Fruit fly (Drosophila melanogaster) whole organism, embryonic: ENCODE data around the gene Cp36.

Experiments used
- CG10366 ChIP-seq: fragments of 200-800 bp; sonication (Bioruptor generic); IDR thresholded peaks from 2 replicates; pipeline ENCODE4 v1.3.6; 2022; ENCODE audit warnings: missing biosample characterization, missing genetic modification characterization
- CG11560 ChIP-seq: fragments of 200-800 bp; sonication (Bioruptor generic); IDR thresholded peaks from 3 replicates; pipeline ENCODE4 v1.3.6; 2022; ENCODE audit warnings: missing biosample characterization, missing genetic modification characterization
- CG12236 ChIP-seq: fragments of 200-800 bp; sonication (Bioruptor generic); optimal IDR thresholded peaks from 2 replicates; lab custom pipeline; 2016; ENCODE audit warnings: missing biosample characterization, missing genetic modification characterization
- CG12659 ChIP-seq: fragments of 200-800 bp; sonication (Bioruptor generic); optimal IDR thresholded peaks from 3 replicates; lab custom pipeline; 2017; ENCODE audit warnings: mild to moderate bottlenecking, missing biosample characterization, missing genetic modification reagents, missing genetic modification characterization
- CG13123 ChIP-seq: fragments of 200-800 bp; sonication (Bioruptor generic); optimal IDR thresholded peaks from 2 replicates; lab custom pipeline; 2016; ENCODE audit warnings: missing biosample characterization, missing genetic modification characterization
- CG15011 ChIP-seq: fragments of 200-800 bp; sonication (Bioruptor generic); optimal IDR thresholded peaks from 3 replicates; lab custom pipeline; 2018; ENCODE audit warnings: missing biosample characterization, mild to moderate bottlenecking, missing genetic modification characterization
- CG1529 ChIP-seq: fragments of 200-800 bp; sonication (Bioruptor generic); optimal IDR thresholded peaks from 3 replicates; lab custom pipeline; 2018; ENCODE audit warnings: missing biosample characterization, missing genetic modification characterization
- CG2120 ChIP-seq: fragments of 200-800 bp; sonication (Bioruptor generic); optimal IDR thresholded peaks from 3 replicates; lab custom pipeline; 2016; ENCODE audit warnings: missing biosample characterization, missing genetic modification characterization
- CG4707 ChIP-seq: fragments of 200-800 bp; sonication (Bioruptor generic); optimal IDR thresholded peaks from 2 replicates; lab custom pipeline; 2018; ENCODE audit warnings: missing biosample characterization, mild to moderate bottlenecking, missing genetic modification characterization, moderate library complexity
- CG5953 ChIP-seq: fragments of 200-800 bp; sonication (Bioruptor generic); IDR thresholded peaks from 2 replicates; pipeline ENCODE4 v1.3.6; 2022; ENCODE audit warnings: missing biosample characterization, missing genetic modification characterization
- CG7271 ChIP-seq: fragments of 200-800 bp; sonication (Bioruptor generic); optimal IDR thresholded peaks from 2 replicates; lab custom pipeline; 2018; ENCODE audit warnings: missing biosample characterization, mild to moderate bottlenecking, missing genetic modification characterization, moderate library complexity
- CG7963 ChIP-seq: fragments of 200-800 bp; sonication (Bioruptor generic); IDR thresholded peaks from 3 replicates; pipeline ENCODE4 v1.3.6; 2022; ENCODE audit warnings: missing biosample characterization, missing genetic modification characterization; ENCODE audit not compliant: partially characterized antibody
- CG8944 ChIP-seq: fragments of 200-800 bp; sonication (Bioruptor generic); optimal IDR thresholded peaks from 3 replicates; lab custom pipeline; 2016; ENCODE audit warnings: missing biosample characterization, missing genetic modification characterization
- CG9876 ChIP-seq: fragments of 200-800 bp; sonication (Bioruptor generic); optimal IDR thresholded peaks from 2 replicates; lab custom pipeline; 2016; ENCODE audit warnings: missing biosample characterization, missing genetic modification characterization
- CG9932 ChIP-seq: fragments of 200-800 bp; sonication (Bioruptor generic); IDR thresholded peaks from 2 replicates; pipeline ENCODE4 v1.3.6; 2022; ENCODE audit warnings: missing biosample characterization, missing genetic modification characterization
- CTCF ChIP-seq: fragments of 200-800 bp; sonication (Bioruptor generic); optimal IDR thresholded peaks from 2 replicates; lab custom pipeline; 2017; ENCODE audit warnings: missing biosample characterization, mild to moderate bottlenecking, missing genetic modification characterization, moderate library complexity
- Elba2 ChIP-seq: fragments of 200-800 bp; sonication (Bioruptor generic); optimal IDR thresholded peaks from 3 replicates; lab custom pipeline; 2016; ENCODE audit warnings: missing biosample characterization, missing genetic modification characterization
- Hey ChIP-seq: fragments of 200-800 bp; sonication (Bioruptor generic); optimal IDR thresholded peaks from 3 replicates; lab custom pipeline; 2018; ENCODE audit warnings: missing biosample characterization, mild to moderate bottlenecking, missing genetic modification characterization
- HmgZ ChIP-seq: fragments of 200-800 bp; sonication (Bioruptor generic); optimal IDR thresholded peaks from 2 replicates; lab custom pipeline; 2018; ENCODE audit warnings: missing biosample characterization, mild to moderate bottlenecking, missing genetic modification characterization
- Lim3 ChIP-seq: fragments of 200-800 bp; sonication (Bioruptor generic); IDR thresholded peaks from 2 replicates; pipeline ENCODE4 v1.3.6; 2022; ENCODE audit warnings: missing biosample characterization, missing genetic modification characterization
- Med ChIP-seq: fragments of 200-800 bp; sonication (Bioruptor generic); peaks from one replicate; lab custom pipeline; 2016; ENCODE audit warnings: missing biosample characterization, missing genetic modification characterization, mild to moderate bottlenecking, inconsistent platforms, moderate library complexity
- Mes4 ChIP-seq: fragments of 200-800 bp; sonication (Bioruptor generic); optimal IDR thresholded peaks from 2 replicates; lab custom pipeline; 2016; ENCODE audit warnings: missing biosample characterization, missing genetic modification characterization
- Myb ChIP-seq: fragments of 200-800 bp; sonication (Bioruptor generic); optimal IDR thresholded peaks from 2 replicates; lab custom pipeline; 2016; ENCODE audit warnings: missing biosample characterization, missing genetic modification characterization
- Sox102F ChIP-seq: fragments of 200-800 bp; sonication (Bioruptor generic); optimal IDR thresholded peaks from 2 replicates; lab custom pipeline; 2018; ENCODE audit warnings: missing biosample characterization, mild to moderate bottlenecking, missing genetic modification characterization, moderate library complexity
- ap ChIP-seq: fragments of 200-800 bp; sonication (Bioruptor generic); IDR thresholded peaks from 2 replicates; pipeline ENCODE4 v1.3.6; 2022; ENCODE audit warnings: missing biosample characterization, missing genetic modification characterization
- bbx ChIP-seq: fragments of 200-800 bp; sonication (Bioruptor generic); IDR thresholded peaks from 2 replicates; pipeline ENCODE4 v1.3.6; 2022; ENCODE audit warnings: missing biosample characterization, missing genetic modification characterization; ENCODE audit not compliant: partially characterized antibody
- crol ChIP-seq: fragments of 200-800 bp; sonication (Bioruptor generic); IDR thresholded peaks from 2 replicates; pipeline ENCODE4 v1.3.6; 2022; ENCODE audit warnings: missing biosample characterization, missing genetic modification characterization
- cwo ChIP-seq: fragments of 200-800 bp; sonication (Bioruptor generic); optimal IDR thresholded peaks from 3 replicates; lab custom pipeline; 2017; ENCODE audit warnings: missing biosample characterization, missing genetic modification characterization, mild to moderate bottlenecking, moderate library complexity, missing genetic modification reagents
- exex ChIP-seq: fragments of 200-800 bp; sonication (Bioruptor generic); optimal IDR thresholded peaks from 4 replicates; lab custom pipeline; 2018; ENCODE audit warnings: missing biosample characterization, mild to moderate bottlenecking, missing genetic modification characterization, moderate library complexity
- gem ChIP-seq: fragments of 200-800 bp; sonication (Bioruptor generic); optimal IDR thresholded peaks from 2 replicates; lab custom pipeline; 2019; ENCODE audit warnings: missing biosample characterization, mild to moderate bottlenecking, missing genetic modification characterization, moderate library complexity
- grn ChIP-seq: fragments of 200-800 bp; sonication (Bioruptor generic); optimal IDR thresholded peaks from 3 replicates; lab custom pipeline; 2017; ENCODE audit warnings: missing biosample characterization, missing genetic modification characterization
- hkb ChIP-seq, 2 experiments: fragments of 200-800 bp in 1 of 2; fragments of >200 bp in 1 of 2; sonication (Bioruptor generic) in 1 of 2; IDR thresholded peaks in 1 of 2; optimal IDR thresholded peaks in 1 of 2; 2 replicates each; pipeline versions ENCODE4 v1.3.6 to Lab custom; 2017 to 2022; ENCODE audit warnings: missing biosample characterization in 1 of 2, missing genetic modification characterization in 1 of 2
- kay ChIP-seq: fragments of 200-800 bp; sonication (Bioruptor generic); optimal IDR thresholded peaks from 2 replicates; lab custom pipeline; 2016; ENCODE audit warnings: missing biosample characterization, missing genetic modification characterization
- lmd ChIP-seq: fragments of 200-800 bp; sonication (Bioruptor generic); IDR thresholded peaks from 2 replicates; pipeline ENCODE4 v1.3.6; 2022; ENCODE audit warnings: missing biosample characterization, missing genetic modification characterization
- mirr ChIP-seq: fragments of 200-800 bp; sonication (Bioruptor generic); optimal IDR thresholded peaks from 3 replicates; lab custom pipeline; 2018; ENCODE audit warnings: missing biosample characterization, mild to moderate bottlenecking, missing genetic modification characterization
- nerfin-2 ChIP-seq: fragments of 200-800 bp; sonication (Bioruptor generic); IDR thresholded peaks from 2 replicates; pipeline ENCODE4 v1.3.6; 2022; ENCODE audit warnings: missing biosample characterization, missing genetic modification characterization; ENCODE audit not compliant: partially characterized antibody
- p53 ChIP-seq: fragments of 200-800 bp; sonication (Bioruptor generic); optimal IDR thresholded peaks from 2 replicates; lab custom pipeline; 2016; ENCODE audit warnings: missing biosample characterization, missing genetic modification characterization
- pan ChIP-seq, 4 experiments: fragments of >200 bp in 3 of 4; fragments of 200-800 bp in 1 of 4; sonication (Bioruptor generic) in 1 of 4; optimal IDR thresholded peaks in 3 of 4; IDR thresholded peaks in 1 of 4; 2 replicates each; pipeline versions ENCODE4 v1.3.6 to Lab custom; 2017 to 2022; ENCODE audit warnings: missing biosample characterization in 2 of 4, missing genetic modification characterization in 2 of 4, mixed read lengths in 1 of 4
- row ChIP-seq: fragments of 200-800 bp; sonication (Bioruptor generic); IDR thresholded peaks from 3 replicates; pipeline ENCODE4 v1.3.6; 2022; ENCODE audit warnings: missing biosample characterization, missing genetic modification characterization
- sd ChIP-seq: fragments of 200-800 bp; sonication (Bioruptor generic); optimal IDR thresholded peaks from 3 replicates; lab custom pipeline; 2018; ENCODE audit warnings: missing biosample characterization, mild to moderate bottlenecking, missing genetic modification characterization, moderate library complexity
- sug ChIP-seq: fragments of 200-800 bp; optimal IDR thresholded peaks from 2 replicates; lab custom pipeline; 2019; ENCODE audit warnings: missing biosample characterization, mild to moderate bottlenecking, missing genetic modification characterization, moderate library complexity
- tin ChIP-seq: fragments of 200-800 bp; sonication (Bioruptor generic); optimal IDR thresholded peaks from 3 replicates; lab custom pipeline; 2016; ENCODE audit warnings: missing biosample characterization, missing genetic modification characterization
- trh ChIP-seq: fragments of 200-800 bp; sonication (Bioruptor generic); optimal IDR thresholded peaks from 2 replicates; lab custom pipeline; 2016; ENCODE audit warnings: missing biosample characterization, missing genetic modification characterization
- tx ChIP-seq: fragments of 200-800 bp; sonication (Bioruptor generic); optimal IDR thresholded peaks from 2 replicates; lab custom pipeline; 2016; ENCODE audit warnings: missing biosample characterization, missing genetic modification characterization
- unc-4 ChIP-seq: fragments of 200-800 bp; sonication (Bioruptor generic); IDR thresholded peaks from 2 replicates; pipeline ENCODE4 v1.3.6; 2022; ENCODE audit warnings: missing biosample characterization, missing genetic modification characterization; ENCODE audit not compliant: partially characterized antibody
- vnd ChIP-seq: fragments of 200-800 bp; sonication (Bioruptor generic); IDR thresholded peaks from 3 replicates; pipeline ENCODE4 v1.3.6; 2022; ENCODE audit warnings: missing biosample characterization, missing genetic modification characterization; ENCODE audit not compliant: partially characterized antibody
- wek ChIP-seq: fragments of 200-800 bp; sonication (Bioruptor generic); optimal IDR thresholded peaks from 3 replicates; lab custom pipeline; 2018; ENCODE audit warnings: missing biosample characterization, mild to moderate bottlenecking, missing genetic modification characterization, moderate library complexity

Gene Cp36

dm6 chrX:8496362-8496761 lies 17.2 kb downstream of the Cp36 start (continued):
- peak; percentile 31 for TF ChIP-seq sd (tag; lab: Kevin White, UChicago)

DNA sequence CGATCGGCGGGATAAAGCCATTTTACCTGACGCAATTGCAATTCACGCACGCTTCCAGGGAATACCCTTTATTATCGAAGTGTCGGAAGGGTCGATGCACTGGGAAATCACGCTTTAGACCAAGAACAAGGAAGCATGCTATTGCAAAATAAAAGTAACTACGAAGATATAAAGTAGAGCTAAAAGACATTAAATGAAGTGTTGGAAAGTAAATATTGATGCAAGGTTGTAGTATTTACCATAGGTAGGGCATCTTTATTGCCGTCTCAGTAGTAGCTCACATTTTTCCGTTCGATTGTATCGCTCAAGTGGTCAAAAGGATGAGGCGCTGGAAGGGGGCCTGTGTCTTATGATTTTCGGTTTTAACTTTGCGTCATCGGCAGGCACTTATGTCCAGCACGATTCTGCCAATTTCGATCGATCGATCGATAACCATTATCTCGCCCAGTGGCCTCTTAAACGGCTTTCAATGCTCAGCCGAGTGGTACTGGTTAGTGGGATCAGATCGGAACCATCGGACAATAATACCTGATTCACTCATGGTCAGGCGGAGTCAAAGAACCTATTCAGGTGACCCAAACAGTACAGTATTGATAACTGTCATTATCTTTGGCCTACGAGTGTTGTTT lies 18.6 kb downstream of the Cp36 start:
- TF ChIP-seq nerfin-2 (GFP tag; lab: Robert Waterston, UW) (no peak), Elba2 (GFP tag; lab: Kevin White, UChicago) (no peak), CTCF (GFP tag; lab: Kevin White, UChicago) (no peak), CG12659 (no peak), CG9932 (GFP tag; lab: Robert Waterston, UW) (no peak), Lim3 (GFP tag; lab: Robert Waterston, UW) (no peak), tx (GFP tag; lab: Kevin White, UChicago) (no peak), tin (GFP tag; lab: Kevin White, UChicago) (no peak), cwo (GFP tag; lab: Kevin White, UChicago) (peak; percentile 60), grn (GFP tag; lab: Kevin White, UChicago) (peak; percentile 63), mirr (GFP tag; lab: Kevin White, UChicago) (peak; percentile 48), pan (optimal IDR thresholded peaks at IDR 0.05; lab: Kevin White, UChicago) (no peak), pan (GFP tag; optimal IDR thresholded peaks at IDR 0.05 in 1 of 2, IDR thresholded peaks at IDR 0.05 in 1 of 2) (no peak), Med (GFP tag; lab: Kevin White, UChicago) (peak; percentile 40), CG11560 (tag; lab: Robert Waterston, UW) (no peak), CG12236 (GFP tag; lab: Kevin White, UChicago) (no peak), CG7963 (GFP tag; lab: Robert Waterston, UW) (no peak), row (0 out of 3 replicates have a peak, but pooled peaks have one; percentile 11), crol (GFP tag; lab: Robert Waterston, UW) (no peak), CG13123 (no peak), CG15011 (no peak), unc-4 (GFP tag; lab: Robert Waterston, UW) (no peak), CG5953 (GFP tag; lab: Robert Waterston, UW) (no peak), CG2120 (GFP tag; lab: Kevin White, UChicago) (peak; percentile 3), CG4707 (GFP tag; lab: Kevin White, UChicago) (no peak), sug (tag; lab: Kevin White, UChicago) (peak; percentile 12), CG9876 (GFP tag; lab: Kevin White, UChicago) (no peak), CG7271 (no peak), exex (tag; lab: Kevin White, UChicago) (peak; percentile 58), Hey (tag; lab: Kevin White, UChicago) (peak; percentile 11), Myb (no peak)

- TF ChIP-seq Hey (tag; lab: Kevin White, UChicago) (no peak), Mes4 (GFP tag; lab: Kevin White, UChicago) (no peak), HmgZ (no peak), CG1529 (GFP tag; lab: Kevin White, UChicago) (no peak), CG2120 (GFP tag; lab: Kevin White, UChicago) (peak; percentile 29), CG8944 (GFP tag; lab: Kevin White, UChicago) (no peak), kay (GFP tag; lab: Kevin White, UChicago) (no peak), gem (tag; lab: Kevin White, UChicago) (peak; percentile 12), ap (GFP tag; lab: Robert Waterston, UW) (no peak), CG9932 (GFP tag; lab: Robert Waterston, UW) (no peak), CG9876 (GFP tag; lab: Kevin White, UChicago) (no peak), bbx (no peak), wek (GFP tag; lab: Kevin White, UChicago) (no peak), lmd (GFP tag; lab: Robert Waterston, UW) (no peak), Med (GFP tag; lab: Kevin White, UChicago) (peak; percentile 81), trh (GFP tag; lab: Kevin White, UChicago) (no peak), vnd (no peak), hkb (optimal IDR thresholded peaks at IDR 0.05; lab: Kevin White, UChicago) (no peak), hkb (GFP tag; IDR thresholded peaks at IDR 0.05; lab: Robert Waterston, UW) (0 out of 2 replicates have a peak, but pooled peaks have one; percentile 19), p53 (no peak), CG10366 (peak; percentile 25; the same call in 1 of the 2 replicates), Sox102F (GFP tag; lab: Kevin White, UChicago) (peak; percentile 45)
Observed at dm6 chrX:8499151-8499550, 20.0 kb downstream of the Cp36 start.
